Fruit fly (Drosophila melanogaster) whole organism, embryonic: Measurements from ENCODE around the gene CG42798.

Source experiments
- Atf-2 ChIP-seq: fragments of 200-800 bp; sonication (Bioruptor generic); optimal IDR thresholded peaks from 2 replicates; lab custom pipeline; 2016; ENCODE audit warnings: missing biosample characterization, missing genetic modification characterization
- B-H1 ChIP-seq: fragments of 200-800 bp; sonication (Bioruptor generic); IDR thresholded peaks from 3 replicates; pipeline ENCODE4 v1.3.6; 2022; ENCODE audit warnings: missing biosample characterization, missing genetic modification characterization
- Bteb2 ChIP-seq: fragments of 200-800 bp; sonication (Bioruptor generic); optimal IDR thresholded peaks from 2 replicates; lab custom pipeline; 2016; ENCODE audit warnings: missing biosample characterization, missing genetic modification characterization
- CG10274 ChIP-seq: fragments of 200-800 bp; sonication (Bioruptor generic); optimal IDR thresholded peaks from 3 replicates; lab custom pipeline; 2017; ENCODE audit warnings: missing biosample characterization, mild to moderate bottlenecking, missing genetic modification characterization
- CG10565 ChIP-seq: fragments of 200-800 bp; sonication (Bioruptor generic); optimal IDR thresholded peaks from 3 replicates; lab custom pipeline; 2016; ENCODE audit warnings: missing biosample characterization, mild to moderate bottlenecking, missing genetic modification characterization
- CG10654 ChIP-seq: fragments of 200-800 bp; sonication (Bioruptor generic); optimal IDR thresholded peaks from 2 replicates; lab custom pipeline; 2016; ENCODE audit warnings: missing biosample characterization, missing genetic modification characterization
- CG11723 ChIP-seq: fragments of 200-800 bp; sonication (Bioruptor generic); optimal IDR thresholded peaks from 2 replicates; lab custom pipeline; 2017; ENCODE audit warnings: missing biosample characterization, mild to moderate bottlenecking, missing genetic modification characterization
- CG12299 ChIP-seq: fragments of 200-800 bp; sonication (Bioruptor generic); optimal IDR thresholded peaks from 2 replicates; lab custom pipeline; 2018; ENCODE audit warnings: missing biosample characterization, mild to moderate bottlenecking, missing genetic modification characterization
- CG13296 ChIP-seq: fragments of 200-800 bp; sonication (Bioruptor generic); optimal IDR thresholded peaks from 3 replicates; lab custom pipeline; 2018; ENCODE audit warnings: missing biosample characterization, mild to moderate bottlenecking, missing genetic modification characterization
- CG1647 ChIP-seq: fragments of 200-800 bp; sonication (Bioruptor generic); optimal IDR thresholded peaks from 3 replicates; lab custom pipeline; 2016; ENCODE audit warnings: missing biosample characterization, missing genetic modification characterization
- CG17359 ChIP-seq: fragments of 200-800 bp; sonication (Bioruptor generic); optimal IDR thresholded peaks from 3 replicates; lab custom pipeline; 2018; ENCODE audit warnings: missing biosample characterization, mild to moderate bottlenecking, missing genetic modification characterization, moderate library complexity
- CG17361 ChIP-seq: fragments of 200-800 bp; sonication (Bioruptor generic); IDR thresholded peaks from 3 replicates; pipeline ENCODE4 v1.3.6; 2022; ENCODE audit warnings: missing biosample characterization, missing genetic modification characterization
- CG17568 ChIP-seq: fragments of 200-800 bp; sonication (Bioruptor generic); optimal IDR thresholded peaks from 2 replicates; lab custom pipeline; 2018; ENCODE audit warnings: missing biosample characterization, mild to moderate bottlenecking, missing genetic modification characterization, moderate library complexity
- CG2120 ChIP-seq: fragments of 200-800 bp; sonication (Bioruptor generic); optimal IDR thresholded peaks from 3 replicates; lab custom pipeline; 2016; ENCODE audit warnings: missing biosample characterization, missing genetic modification characterization
- CG2875 ChIP-seq: fragments of 200-800 bp; sonication (Bioruptor generic); optimal IDR thresholded peaks from 2 replicates; lab custom pipeline; 2017; ENCODE audit warnings: missing biosample characterization, mild to moderate bottlenecking, missing genetic modification characterization, missing genetic modification reagents
- CG3163 ChIP-seq: fragments of 200-800 bp; sonication (Bioruptor generic); optimal IDR thresholded peaks from 3 replicates; lab custom pipeline; 2016; ENCODE audit warnings: missing biosample characterization, missing genetic modification characterization
- CG3995 ChIP-seq: fragments of 200-800 bp; sonication (Bioruptor generic); optimal IDR thresholded peaks from 3 replicates; lab custom pipeline; 2016; ENCODE audit warnings: missing biosample characterization, missing genetic modification characterization
- CG4328 ChIP-seq: fragments of 200-800 bp; sonication (Bioruptor generic); optimal IDR thresholded peaks from 3 replicates; lab custom pipeline; 2017; ENCODE audit warnings: missing biosample characterization, missing genetic modification reagents, missing genetic modification characterization
- CG4424 ChIP-seq: fragments of 200-800 bp; sonication (Bioruptor generic); optimal IDR thresholded peaks from 3 replicates; lab custom pipeline; 2016; ENCODE audit warnings: missing biosample characterization, missing genetic modification characterization
- CG6683 ChIP-seq: fragments of 200-800 bp; sonication (Bioruptor generic); optimal IDR thresholded peaks from 2 replicates; lab custom pipeline; 2017; ENCODE audit warnings: missing biosample characterization, mild to moderate bottlenecking, missing genetic modification characterization, missing genetic modification reagents
- CG6689 ChIP-seq: fragments of 200-800 bp; sonication (Bioruptor generic); IDR thresholded peaks from 2 replicates; pipeline ENCODE4 v1.3.6; 2022; ENCODE audit warnings: missing biosample characterization, missing genetic modification characterization
- CG7786 ChIP-seq: fragments of 200-800 bp; sonication (Bioruptor generic); optimal IDR thresholded peaks from 2 replicates; lab custom pipeline; 2016; ENCODE audit warnings: missing biosample characterization, missing genetic modification characterization
- CG7987 ChIP-seq: fragments of 200-800 bp; sonication (Bioruptor generic); optimal IDR thresholded peaks from 2 replicates; lab custom pipeline; 2018; ENCODE audit warnings: missing biosample characterization, mild to moderate bottlenecking, missing genetic modification characterization, moderate library complexity
- CG8765 ChIP-seq: fragments of 200-800 bp; sonication (Bioruptor generic); IDR thresholded peaks from 2 replicates; pipeline ENCODE4 v1.3.6; 2022; ENCODE audit warnings: missing biosample characterization, missing genetic modification characterization
- CHES-1-like ChIP-seq: fragments of 200-800 bp; sonication (Bioruptor generic); optimal IDR thresholded peaks from 2 replicates; lab custom pipeline; 2016; ENCODE audit warnings: missing biosample characterization, missing genetic modification characterization
- Dad ChIP-seq: fragments of 200-800 bp; sonication (Bioruptor generic); optimal IDR thresholded peaks from 3 replicates; lab custom pipeline; 2016; ENCODE audit warnings: missing biosample characterization, missing genetic modification characterization
- Dbx ChIP-seq: fragments of 200-800 bp; sonication (Bioruptor generic); IDR thresholded peaks from 3 replicates; pipeline ENCODE4 v1.3.6; 2022; ENCODE audit warnings: missing biosample characterization, missing genetic modification characterization
- Eip74EF ChIP-seq, 2 experiments: fragments of 200-800 bp in 1 of 2; fragments of >200 bp in 1 of 2; sonication (Bioruptor generic) in 1 of 2; optimal IDR thresholded peaks; 2 replicates each; lab custom pipeline; 2017 to 2019; ENCODE audit warnings: missing biosample characterization in 2 of 2, missing genetic modification characterization in 2 of 2, mild to moderate bottlenecking in 1 of 2, moderate library complexity in 1 of 2
- H2.0 ChIP-seq: fragments of 200-800 bp; sonication (Bioruptor generic); IDR thresholded peaks from 2 replicates; pipeline ENCODE4 v1.3.6; 2022; ENCODE audit warnings: missing biosample characterization, missing genetic modification characterization
- Hmr ChIP-seq: fragments of 200-800 bp; sonication (Bioruptor generic); optimal IDR thresholded peaks from 3 replicates; lab custom pipeline; 2017; ENCODE audit warnings: mild to moderate bottlenecking, missing biosample characterization, missing genetic modification reagents, missing genetic modification characterization
- Hr3 ChIP-seq: fragments of 200-800 bp; sonication (Bioruptor generic); optimal IDR thresholded peaks from 3 replicates; lab custom pipeline; 2016; ENCODE audit warnings: missing biosample characterization, missing genetic modification characterization
- Lhr ChIP-seq: fragments of 200-800 bp; sonication (Bioruptor generic); optimal IDR thresholded peaks from 3 replicates; lab custom pipeline; 2017; ENCODE audit warnings: mild to moderate bottlenecking, missing biosample characterization, missing genetic modification reagents, missing genetic modification characterization
- Sox100B ChIP-seq: fragments of 200-800 bp; sonication (Bioruptor generic); optimal IDR thresholded peaks from 3 replicates; lab custom pipeline; 2018; ENCODE audit warnings: missing biosample characterization, mild to moderate bottlenecking, missing genetic modification characterization
- bowl ChIP-seq: fragments of 200-800 bp; sonication (Bioruptor generic); IDR thresholded peaks from 2 replicates; pipeline ENCODE4 v1.3.6; 2022; ENCODE audit warnings: missing biosample characterization, missing genetic modification characterization
- chm ChIP-seq: fragments of 200-800 bp; sonication (Bioruptor generic); IDR thresholded peaks from 2 replicates; pipeline ENCODE4 v1.3.6; 2022; ENCODE audit warnings: missing biosample characterization, missing genetic modification characterization
- dimm ChIP-seq: fragments of 200-800 bp; sonication (Bioruptor generic); IDR thresholded peaks from 2 replicates; pipeline ENCODE4 v1.3.6; 2022; ENCODE audit warnings: missing biosample characterization, missing genetic modification characterization
- eve ChIP-seq, 2 experiments: fragments of >200 bp; optimal IDR thresholded peaks; 2 replicates each; lab custom pipeline; 2017; ENCODE audit warnings: missing biosample characterization in 2 of 2, missing genetic modification characterization in 2 of 2
- fd3F ChIP-seq: fragments of 200-800 bp; sonication (Bioruptor generic); optimal IDR thresholded peaks from 2 replicates; lab custom pipeline; 2018; ENCODE audit warnings: missing biosample characterization, mild to moderate bottlenecking, missing genetic modification characterization, moderate library complexity
- gsb-n ChIP-seq: fragments of 200-800 bp; sonication (Bioruptor generic); optimal IDR thresholded peaks from 3 replicates; lab custom pipeline; 2018; ENCODE audit warnings: missing biosample characterization, mild to moderate bottlenecking, missing genetic modification characterization
- hkb ChIP-seq, 2 experiments: fragments of 200-800 bp in 1 of 2; fragments of >200 bp in 1 of 2; sonication (Bioruptor generic) in 1 of 2; IDR thresholded peaks in 1 of 2; optimal IDR thresholded peaks in 1 of 2; 2 replicates each; pipeline versions ENCODE4 v1.3.6 to Lab custom; 2017 to 2022; ENCODE audit warnings: missing biosample characterization in 1 of 2, missing genetic modification characterization in 1 of 2
- jing ChIP-seq: fragments of 200-800 bp; sonication (Bioruptor generic); optimal IDR thresholded peaks from 2 replicates; lab custom pipeline; 2018; ENCODE audit warnings: missing biosample characterization, mild to moderate bottlenecking, missing genetic modification characterization
- oc ChIP-seq: fragments of 200-800 bp; sonication (Bioruptor generic); optimal IDR thresholded peaks from 2 replicates; lab custom pipeline; 2018; ENCODE audit warnings: missing biosample characterization, mild to moderate bottlenecking, missing genetic modification characterization, moderate library complexity
- otp ChIP-seq: fragments of 200-800 bp; sonication (Bioruptor generic); IDR thresholded peaks from 3 replicates; pipeline ENCODE4, ENCODE4 v1.3.6; 2022; ENCODE audit warnings: missing biosample characterization, missing genetic modification characterization
- pum ChIP-seq: fragments of 200-800 bp; sonication (Bioruptor generic); optimal IDR thresholded peaks from 2 replicates; lab custom pipeline; 2016; ENCODE audit warnings: missing biosample characterization, missing genetic modification characterization
- so ChIP-seq: fragments of 200-800 bp; sonication (Bioruptor generic); IDR thresholded peaks from 3 replicates; pipeline ENCODE4 v1.3.6; 2022; ENCODE audit warnings: missing biosample characterization, missing genetic modification characterization
- sob ChIP-seq: fragments of 200-800 bp; sonication (Bioruptor generic); IDR thresholded peaks from 2 replicates; pipeline ENCODE4 v1.3.6; 2022; ENCODE audit warnings: missing biosample characterization, missing genetic modification characterization
- tio ChIP-seq: fragments of 200-800 bp; sonication (Bioruptor generic); optimal IDR thresholded peaks from 2 replicates; lab custom pipeline; 2017; ENCODE audit warnings: missing biosample characterization, missing genetic modification characterization, inconsistent platforms
- toy ChIP-seq: fragments of 200-800 bp; sonication (Bioruptor generic); IDR thresholded peaks from 2 replicates; pipeline ENCODE4 v1.3.6; 2022; ENCODE audit warnings: missing biosample characterization, missing genetic modification characterization
- usp ChIP-seq: fragments of >200 bp; optimal IDR thresholded peaks from 2 replicates; lab custom pipeline; 2017; ENCODE audit warnings: missing biosample characterization, missing genetic modification characterization

CG42798 gene

DNA sequence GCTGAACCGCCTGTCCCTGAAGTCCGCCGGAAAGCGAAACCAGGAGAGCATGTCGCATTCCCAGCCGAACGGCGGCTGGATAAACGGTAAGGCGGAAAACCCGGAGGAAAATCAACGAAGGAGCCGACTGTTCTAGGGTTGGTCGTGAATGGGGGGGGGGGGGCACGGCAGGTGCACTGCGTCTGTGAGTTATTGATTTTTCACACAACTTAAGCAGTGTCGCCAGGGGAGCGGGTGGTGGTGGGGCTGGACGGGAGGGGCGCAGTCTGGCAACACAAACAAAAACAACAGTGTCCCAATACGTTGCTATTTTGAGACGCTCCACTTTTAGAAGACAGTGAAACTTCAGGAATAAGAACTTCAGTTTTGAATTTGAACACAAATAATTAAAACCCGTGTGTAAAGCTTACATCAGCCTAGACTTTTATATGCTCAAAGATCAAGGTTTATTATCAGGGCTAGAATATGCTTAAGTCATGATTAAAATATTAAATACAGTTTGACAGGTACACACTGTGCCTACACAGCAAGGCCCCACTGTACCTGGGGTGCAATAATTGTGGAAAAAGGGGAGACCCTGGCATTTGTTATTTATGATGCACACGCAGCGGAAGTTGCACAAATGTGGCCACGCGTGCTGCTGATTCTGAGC lies 20.2 kb upstream of the CG42798 start (continued):
- TF ChIP-seq Eip74EF (GFP tag; optimal IDR thresholded peaks at IDR 0.05; lab: Kevin White, UChicago) (peak in 1 of 2 experiments; percentile 44), CG2875 (GFP tag; lab: Kevin White, UChicago) (peak; percentile 71), tio (GFP tag; lab: Kevin White, UChicago) (peak; percentile 1), CG10274 (GFP tag; lab: Kevin White, UChicago) (no peak), CG7786 (peak; percentile 7), CG10654 (peak; percentile 53), CG4424 (peak; percentile 69), CG11723 (GFP tag; lab: Kevin White, UChicago) (peak; percentile 25), CG1647 (peak; percentile 23), Lhr (GFP tag; lab: Kevin White, UChicago) (peak; percentile 12), CG12299 (tag; lab: Kevin White, UChicago) (no peak), Sox100B (peak; percentile 73), CG8765 (GFP tag; lab: Robert Waterston, UW) (peak; percentile 43; the same call in 1 of the 2 replicates), CG17568 (GFP tag; lab: Kevin White, UChicago) (no peak), oc (tag; lab: Kevin White, UChicago) (peak; percentile 39), gsb-n (tag; lab: Kevin White, UChicago) (peak; percentile 57), CG17359 (tag; lab: Kevin White, UChicago) (peak; percentile 86), CG6689 (peak; percentile 74), sob (GFP tag; lab: Robert Waterston, UW) (peak; percentile 67), Dad (GFP tag; lab: Kevin White, UChicago) (peak; percentile 17), B-H1 (GFP tag; lab: Robert Waterston, UW) (peak; percentile 74), Hmr (GFP tag; lab: Kevin White, UChicago) (peak; percentile 30), jing (GFP tag; lab: Kevin White, UChicago) (peak; percentile 40), CG7987 (no peak), CHES-1-like (GFP tag; lab: Kevin White, UChicago) (no peak), CG3995 (GFP tag; lab: Kevin White, UChicago) (no peak), so (GFP tag; lab: Robert Waterston, UW) (peak; percentile 73; the same call in 1 of the 3 replicates), H2.0 (GFP tag; lab: Robert Waterston, UW) (peak; percentile 80), hkb (optimal IDR thresholded peaks at IDR 0.05; lab: Kevin White, UChicago) (no peak), hkb (GFP tag; IDR thresholded peaks at IDR 0.05; lab: Robert Waterston, UW) (peak; percentile 86), CG2120 (peak; percentile 30), usp (GFP tag; lab: Kevin White, UChicago) (no peak), CG10565 (GFP tag; lab: Kevin White, UChicago) (no peak), eve (GFP tag; optimal IDR thresholded peaks at IDR 0.05; lab: Kevin White, UChicago) (peak in 1 of 2 experiments; percentile 57), dimm (0 out of 2 replicates have a peak, but pooled peaks have one; percentile 24), toy (no peak), Hr3 (peak; percentile 62), bowl (no peak), CG17361 (GFP tag; lab: Robert Waterston, UW) (peak; percentile 63; the same call in 2 of the 3 replicates), CG4328 (GFP tag; lab: Kevin White, UChicago) (peak; percentile 42), pum (GFP tag; lab: Kevin White, UChicago) (peak; percentile 38), otp (GFP tag; lab: Robert Waterston, UW) (peak; percentile 76), CG13296 (GFP tag; lab: Kevin White, UChicago) (peak; percentile 1), CG6683 (no peak), Atf-2 (GFP tag; lab: Kevin White, UChicago) (no peak), Dbx (0 out of 3 replicates have a peak, but pooled peaks have one; percentile 20), fd3F (GFP tag; lab: Kevin White, UChicago) (peak; percentile 11), CG3163 (no peak), chm (GFP tag; lab: Robert Waterston, UW) (peak; percentile 81), Bteb2 (GFP tag; lab: Kevin White, UChicago) (no peak)
